Worm (Caenorhabditis elegans): Measurements from ENCODE around the gene C14C6.3.

The C14C6.3 gene

DNA sequence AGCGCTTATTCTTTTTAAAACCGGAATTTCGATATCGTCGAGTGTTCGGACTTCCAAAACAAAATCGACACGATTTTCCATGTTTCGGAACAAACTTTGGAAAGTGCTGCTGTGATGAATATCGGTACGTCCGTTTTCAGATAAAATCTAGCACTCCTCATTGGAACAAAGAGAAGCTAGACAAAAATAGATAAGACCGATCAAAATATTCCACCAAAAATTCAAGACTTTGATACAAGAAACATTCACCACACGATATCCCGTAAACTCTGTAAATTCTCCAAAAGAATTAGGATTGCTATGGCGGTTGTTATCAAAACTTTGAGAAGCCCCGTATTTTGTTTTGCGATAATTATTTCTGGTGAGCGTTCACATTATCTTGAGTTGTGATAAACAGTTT lies at the start of gene C14C6.3:
C14C6.3 (plus strand) TSS at position 301 of the 400 bp plus-strand sequence.
- no peak for TF ChIP-seq W03F9.2 (tag; optimal IDR thresholded peaks at IDR 0.05)
- no peak for TF ChIP-seq dao-5 (tag; optimal IDR thresholded peaks at IDR 0.05)

DNA sequence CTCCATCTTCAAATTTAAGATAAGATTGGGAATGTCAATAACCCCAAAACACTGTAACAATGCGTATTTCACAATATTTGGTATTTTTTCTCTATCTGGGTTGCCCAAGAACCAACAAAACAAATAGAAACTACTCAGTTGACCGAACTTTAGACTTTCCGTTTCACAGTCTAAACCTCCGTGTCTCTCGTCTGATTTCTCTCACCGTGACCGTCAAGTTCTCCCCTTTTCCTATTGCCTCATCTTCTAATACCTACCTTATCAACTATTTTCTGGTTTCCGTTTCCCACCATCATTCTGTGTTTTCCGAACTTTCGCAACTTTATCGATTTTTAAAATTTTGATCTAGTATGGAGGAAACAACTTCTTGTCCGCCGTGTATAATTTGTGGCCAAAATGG lies 49.0 kb upstream of the C14C6.3 start, which contains the start of gene nhr-131:
nhr-131 (plus strand) TSS at position 87 of the 400 bp plus-strand sequence.
- TF ChIP-seq dao-5 (tag; optimal IDR thresholded peaks at IDR 0.05) (no peak), W03F9.2 (tag; optimal IDR thresholded peaks at IDR 0.05) (no peak), him-1 (tag; optimal IDR thresholded peaks at IDR 0.05) (no peak)

DNA sequence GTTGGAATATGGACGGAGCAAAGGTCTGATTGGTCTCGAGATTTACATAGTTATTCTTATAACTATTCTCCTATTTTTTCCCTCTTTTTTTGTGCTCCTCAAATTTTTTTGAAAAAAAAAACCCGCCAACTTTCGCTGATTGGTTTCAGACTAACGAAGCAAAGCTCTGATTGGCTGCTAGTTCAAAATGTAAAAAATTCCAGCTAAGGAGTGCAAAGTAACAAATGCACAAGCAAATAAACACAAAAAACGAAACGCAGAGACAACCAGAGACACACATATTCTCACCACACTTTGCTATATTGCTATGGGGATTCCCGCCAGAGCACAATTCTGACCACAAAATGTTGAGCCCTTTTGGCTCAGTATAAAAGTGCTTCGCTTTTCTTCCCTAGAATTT lies 45.9 kb upstream of the C14C6.3 start, which contains the start of gene T01G6.1:
T01G6.1 (plus strand) TSS at position 301 of the 400 bp plus-strand sequence.
- no peak for TF ChIP-seq W03F9.2 (tag; optimal IDR thresholded peaks at IDR 0.05)
- TF ChIP-seq him-1 (tag; optimal IDR thresholded peaks at IDR 0.05), result no peak
- no peak for TF ChIP-seq dao-5 (tag; optimal IDR thresholded peaks at IDR 0.05)

DNA sequence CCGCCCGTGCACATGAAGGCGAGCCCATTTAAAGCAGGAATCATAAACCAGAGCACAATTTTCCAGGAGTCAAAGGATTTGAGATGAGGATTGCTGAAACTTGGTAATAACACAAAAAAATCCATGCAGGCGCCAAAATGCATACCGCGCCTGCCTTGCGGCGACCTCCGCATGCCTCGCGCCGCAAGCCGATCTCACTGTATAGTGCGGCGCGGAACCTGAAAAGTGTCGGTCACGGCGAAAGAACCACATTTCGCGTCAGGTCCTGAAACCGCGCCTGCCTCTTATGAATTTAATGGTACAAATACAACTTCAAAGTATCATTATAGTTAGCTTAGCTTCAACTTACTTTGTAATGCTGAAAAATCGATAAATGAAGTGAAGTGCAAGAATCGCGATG lies 42.7 kb upstream of the C14C6.3 start:
- TF ChIP-seq him-1 (tag; optimal IDR thresholded peaks at IDR 0.05), result no peak

DNA sequence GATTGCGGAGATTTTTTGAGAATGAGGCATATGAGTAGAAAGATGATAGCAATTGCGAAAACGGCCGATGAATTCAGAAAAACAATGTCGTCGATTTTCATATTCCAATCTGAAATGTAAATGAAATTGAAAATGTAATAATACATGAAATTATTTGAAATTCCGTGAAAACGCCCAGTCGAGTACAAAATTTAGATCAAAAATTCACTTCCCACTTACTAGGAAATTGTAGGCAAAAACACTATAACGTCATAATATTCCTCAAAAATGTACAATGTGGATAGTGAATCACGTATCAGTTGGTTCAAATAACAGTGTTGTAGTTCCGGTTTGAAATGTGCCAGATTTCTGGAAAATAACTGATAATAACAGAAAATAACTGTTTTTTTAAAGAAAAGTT lies 42.0 kb upstream of the C14C6.3 start, which contains the start of gene str-256:
str-256 (minus strand) TSS at position 101 of the 400 bp plus-strand sequence.
- no peak for TF ChIP-seq him-1 (tag; optimal IDR thresholded peaks at IDR 0.05)
- TF ChIP-seq W03F9.2 (tag; optimal IDR thresholded peaks at IDR 0.05), result no peak
- TF ChIP-seq dao-5 (tag; optimal IDR thresholded peaks at IDR 0.05), result no peak

DNA sequence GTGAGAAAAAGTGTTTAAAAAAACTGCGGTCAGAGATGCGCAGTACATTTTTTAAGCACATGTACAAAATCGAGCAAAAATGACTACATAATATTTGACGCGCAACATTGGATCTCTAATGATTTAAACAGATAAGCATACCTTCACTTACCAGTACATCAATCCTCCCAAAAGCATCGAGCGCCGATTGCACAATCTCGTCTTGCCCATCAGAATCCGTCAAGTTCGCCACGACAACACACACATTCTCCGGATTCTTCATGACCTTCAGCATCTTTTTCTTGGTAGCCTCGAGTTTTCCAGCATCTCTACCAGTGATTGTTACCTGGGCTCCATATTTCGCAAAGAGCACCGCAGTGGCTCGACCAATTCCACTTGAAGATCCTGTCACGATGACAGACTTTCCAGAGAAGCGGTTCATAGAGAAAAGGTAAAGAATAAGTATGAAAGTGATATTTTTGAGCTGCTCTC lies 40.4 kb upstream of the C14C6.3 start, which contains the start of gene T01G6.10:
T01G6.10 (minus strand) TSS at position 421 of the 471 bp plus-strand sequence.
- TF ChIP-seq dao-5 (tag; optimal IDR thresholded peaks at IDR 0.05) (no peak), W03F9.2 (tag; optimal IDR thresholded peaks at IDR 0.05) (no peak), him-1 (tag; optimal IDR thresholded peaks at IDR 0.05) (no peak)

DNA sequence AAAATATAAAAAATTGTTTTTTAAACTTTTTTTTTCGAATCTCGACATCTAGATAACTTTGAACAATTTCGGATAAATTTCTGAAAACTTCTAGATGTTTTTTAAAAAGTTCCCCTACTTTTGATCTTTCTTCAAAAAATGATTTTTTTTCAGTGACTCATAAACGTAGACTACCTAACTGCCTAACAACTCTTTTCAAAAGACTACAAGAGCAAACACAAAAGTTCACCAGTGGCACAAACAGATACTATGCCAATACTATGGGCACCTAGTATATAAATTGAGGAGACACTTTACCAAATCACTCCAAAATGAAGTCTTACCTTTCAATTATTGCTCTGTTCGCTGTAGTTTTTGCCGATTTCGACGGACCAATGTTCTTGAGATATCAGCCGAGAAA lies 39.5 kb upstream of the C14C6.3 start, which contains the start of gene srlf-35:
srlf-35 (plus strand) TSS at position 301 of the 400 bp plus-strand sequence.
- TF ChIP-seq W03F9.2 (tag; optimal IDR thresholded peaks at IDR 0.05), result no peak
- TF ChIP-seq dao-5 (tag; optimal IDR thresholded peaks at IDR 0.05), result no peak
- no peak for TF ChIP-seq him-1 (tag; optimal IDR thresholded peaks at IDR 0.05)

DNA sequence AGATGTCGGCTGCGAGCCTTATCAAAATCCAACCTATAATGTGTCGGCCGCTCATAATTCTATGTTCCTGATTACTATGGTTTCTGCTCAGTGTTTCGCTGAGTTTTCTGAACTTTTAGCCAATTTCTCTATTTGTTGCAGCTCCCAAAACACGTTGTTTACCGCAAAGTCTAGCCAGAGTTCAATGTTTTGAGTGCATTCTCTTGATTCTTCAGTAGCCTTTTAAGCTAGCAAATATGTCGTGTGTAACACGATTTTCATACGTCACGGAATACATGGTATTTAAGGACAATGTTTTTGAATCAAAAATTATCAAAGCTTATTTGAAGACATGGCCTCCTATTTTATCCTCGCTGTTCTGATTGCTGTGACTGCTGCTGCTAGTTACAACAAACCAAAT lies 38.1 kb upstream of the C14C6.3 start, which contains the start of gene srlf-19:
srlf-19 (plus strand) TSS at position 301 of the 400 bp plus-strand sequence.
- TF ChIP-seq dao-5 (tag; optimal IDR thresholded peaks at IDR 0.05) (no peak), W03F9.2 (tag; optimal IDR thresholded peaks at IDR 0.05) (no peak), him-1 (tag; optimal IDR thresholded peaks at IDR 0.05) (no peak)

DNA sequence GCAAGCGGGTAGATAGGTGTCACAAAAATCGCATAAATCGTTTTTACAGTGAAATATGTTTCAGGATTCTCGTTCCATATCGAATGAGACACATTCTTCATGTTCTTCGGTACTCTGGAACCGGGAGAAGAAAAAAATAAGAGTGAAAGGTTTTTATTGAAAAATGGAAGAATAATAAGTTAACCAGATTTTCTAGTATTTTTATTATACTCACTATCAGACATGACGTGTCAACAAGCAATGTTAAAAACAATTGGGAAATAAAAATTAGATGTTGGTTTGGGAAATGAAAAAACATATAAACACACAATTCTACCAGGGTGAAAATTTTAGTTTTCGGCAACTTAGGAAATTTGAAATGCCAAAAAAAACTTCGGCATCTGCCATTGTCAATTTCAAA lies 30.8 kb upstream of the C14C6.3 start, which contains the start of gene srh-37:
srh-37 (minus strand) TSS at position 101 of the 400 bp plus-strand sequence.
- TF ChIP-seq him-1 (tag; optimal IDR thresholded peaks at IDR 0.05) (no peak), W03F9.2 (tag; optimal IDR thresholded peaks at IDR 0.05) (no peak), dao-5 (tag; optimal IDR thresholded peaks at IDR 0.05) (no peak)

DNA sequence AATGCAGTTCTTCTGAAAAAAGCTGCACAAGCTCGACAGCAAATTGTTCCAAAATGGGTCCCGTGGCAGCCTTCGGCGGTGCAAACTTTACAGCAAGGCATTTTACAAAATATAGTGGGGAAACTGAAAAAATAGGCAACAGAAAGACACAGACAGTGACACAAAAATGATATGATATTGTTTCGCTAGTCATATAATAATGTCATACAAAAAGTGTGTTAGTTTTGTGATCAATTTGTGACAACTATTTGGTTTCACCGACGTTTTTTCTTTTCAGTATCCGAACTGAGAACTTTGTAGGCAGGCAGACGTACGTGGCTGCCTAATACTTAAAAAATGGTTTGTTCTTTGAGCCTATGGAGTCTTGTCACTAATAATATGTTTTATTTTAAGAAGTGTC lies 23.8 kb upstream of the C14C6.3 start, which contains the start of gene nhr-210:
nhr-210 (minus strand) TSS at position 101 of the 400 bp plus-strand sequence.
- TF ChIP-seq him-1 (tag; optimal IDR thresholded peaks at IDR 0.05) (no peak), dao-5 (tag; optimal IDR thresholded peaks at IDR 0.05) (no peak)

DNA sequence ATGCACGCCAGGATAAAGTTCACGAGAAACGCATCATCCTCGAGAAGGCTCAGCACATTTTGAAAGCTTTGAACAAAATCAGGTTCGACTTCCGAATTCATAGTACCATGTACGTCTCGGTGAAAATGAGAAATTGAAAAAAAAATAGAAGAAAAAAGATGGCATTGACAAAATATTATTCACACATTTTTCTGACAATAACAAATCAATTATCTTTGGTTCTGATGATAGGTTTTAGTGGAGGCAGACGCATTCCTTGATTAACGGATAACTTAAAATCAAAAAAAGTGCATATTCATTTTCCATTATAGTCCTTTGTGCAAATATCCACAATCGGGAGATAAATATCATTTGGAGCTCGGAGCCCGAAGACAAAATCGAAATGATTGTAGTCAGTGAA lies 21.8 kb upstream of the C14C6.3 start, which contains the start of gene srw-107:
srw-107 (minus strand) TSS at position 101 of the 400 bp plus-strand sequence.
- TF ChIP-seq him-1 (tag; optimal IDR thresholded peaks at IDR 0.05) (no peak), W03F9.2 (tag; optimal IDR thresholded peaks at IDR 0.05) (no peak), dao-5 (tag; optimal IDR thresholded peaks at IDR 0.05) (no peak)

DNA sequence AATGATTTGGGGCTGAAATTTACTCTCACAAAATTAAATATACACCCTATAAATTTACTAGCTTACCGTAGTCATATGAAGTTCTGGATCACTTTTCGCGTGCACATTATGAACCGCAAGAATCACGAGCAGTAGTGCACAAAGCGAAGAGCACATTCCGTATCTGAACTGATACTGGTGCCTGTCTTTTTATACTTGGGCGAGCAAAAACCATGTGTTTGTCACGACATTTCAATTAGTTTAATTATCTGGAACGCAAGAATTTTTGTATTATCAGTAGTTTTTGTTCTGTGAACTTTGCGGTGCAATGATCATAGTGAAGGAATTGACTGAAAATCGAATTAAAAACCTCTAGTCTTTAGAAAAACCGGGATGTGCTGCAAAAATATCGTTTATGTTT lies 19.2 kb upstream of the C14C6.3 start, which contains the start of gene lipl-3:
lipl-3 (minus strand) TSS at position 161 of the 400 bp plus-strand sequence.
- TF ChIP-seq W03F9.2 (tag; optimal IDR thresholded peaks at IDR 0.05), result no peak
- TF ChIP-seq him-1 (tag; optimal IDR thresholded peaks at IDR 0.05), result no peak
- no peak for TF ChIP-seq dao-5 (tag; optimal IDR thresholded peaks at IDR 0.05)

DNA sequence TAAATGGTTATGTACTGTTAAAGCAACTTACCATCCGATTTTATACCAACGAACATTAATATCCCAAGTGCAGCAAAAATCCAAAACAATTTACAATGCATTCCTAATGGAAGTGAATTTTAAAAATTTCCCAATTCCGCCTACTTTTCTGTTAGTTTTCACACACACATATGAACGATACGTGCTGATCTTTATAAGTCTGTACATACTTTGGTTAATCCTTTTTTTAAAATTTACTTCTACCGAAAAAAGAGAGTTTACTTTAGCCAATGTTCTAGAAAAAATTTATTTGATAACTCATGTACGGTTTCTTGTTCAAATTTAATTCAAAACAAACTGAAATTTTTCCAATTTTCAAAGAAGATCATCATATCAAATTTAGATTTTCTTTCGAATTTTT lies 18.2 kb upstream of the C14C6.3 start, which contains the start of gene R11G11.16:
R11G11.16 (minus strand) TSS at position 101 of the 400 bp plus-strand sequence.
- TF ChIP-seq W03F9.2 (tag; optimal IDR thresholded peaks at IDR 0.05) (no peak), him-1 (tag; optimal IDR thresholded peaks at IDR 0.05) (no peak), dao-5 (tag; optimal IDR thresholded peaks at IDR 0.05) (no peak)

DNA sequence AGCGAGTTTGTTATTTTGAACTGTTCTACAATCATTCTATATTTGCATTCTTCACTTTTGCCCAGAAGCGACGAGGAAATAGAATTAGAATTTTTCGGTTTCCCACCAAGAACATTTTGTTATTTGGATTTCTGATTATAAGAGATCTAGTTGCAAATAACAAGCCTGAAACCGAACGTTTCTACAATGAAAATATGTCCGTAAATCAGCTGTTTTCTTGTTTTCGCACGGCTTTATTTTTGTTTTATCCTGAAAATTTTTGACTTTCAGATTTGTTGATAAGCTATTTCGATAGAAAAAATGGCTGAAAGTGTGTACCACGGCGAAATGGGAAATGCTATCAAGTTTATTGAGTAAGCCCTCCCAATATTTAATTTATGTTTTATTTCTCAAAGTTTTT lies 15.7 kb upstream of the C14C6.3 start, which contains the start of gene srw-108:
srw-108 (plus strand) TSS at position 301 of the 400 bp plus-strand sequence.
- TF ChIP-seq him-1 (tag; optimal IDR thresholded peaks at IDR 0.05), result no peak
- no peak for TF ChIP-seq dao-5 (tag; optimal IDR thresholded peaks at IDR 0.05)
- no peak for TF ChIP-seq W03F9.2 (tag; optimal IDR thresholded peaks at IDR 0.05)

All from whole organism, L4/young adult.